Worm (Caenorhabditis elegans): ENCODE results near the gene K08D9.6.

ce11 chrV:3185855-3186254, 48.9 kb downstream of the K08D9.6 start:
- no peak for TF ChIP-seq ceh-20 (GFP tag; IDR thresholded peaks at IDR 0.05)
- TF ChIP-seq lin-13 (GFP tag; optimal IDR thresholded peaks at IDR 0.05), result no peak
- no peak for TF ChIP-seq ces-1 (GFP tag; optimal IDR thresholded peaks at IDR 0.05)
- no peak for TF ChIP-seq ZK546.5 (tag; optimal IDR thresholded peaks at IDR 0.05)
- no peak for TF ChIP-seq egl-27 (tag; optimal IDR thresholded peaks at IDR 0.05)
